Fruit fly (Drosophila melanogaster): ENCODE data around the gene CG8176.
A peak's percentile ranks its signal among the peaks of the same experiment; 100 is the strongest.

Gene CG8176

DNA sequence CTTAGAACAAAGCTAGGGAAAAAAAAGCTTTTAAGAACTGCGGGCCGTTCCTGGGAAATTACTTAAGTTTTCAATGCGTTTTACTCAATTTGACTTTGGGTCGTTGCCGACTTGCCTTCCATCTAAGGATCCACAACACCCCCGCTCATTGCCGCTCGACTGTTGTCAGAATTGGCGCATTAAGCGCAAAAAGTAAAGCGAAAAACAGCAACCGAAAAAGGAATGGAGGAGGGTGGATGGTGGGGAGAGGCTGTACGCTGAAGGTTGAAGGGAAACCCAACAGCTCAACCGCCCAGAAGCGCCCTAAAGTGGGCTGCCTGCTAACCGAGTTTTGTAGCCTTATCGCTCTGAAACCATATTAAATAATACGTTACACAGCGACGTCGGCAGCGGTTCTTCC lies 28.2 kb upstream of the CG8176 start:
- TF ChIP-seq Dfd (GFP tag; optimal IDR thresholded peaks at IDR 0.05) (no peak), sage (GFP tag; optimal IDR thresholded peaks at IDR 0.05) (no peak), HLH106 (tag; optimal IDR thresholded peaks at IDR 0.05) (no peak), dsf (GFP tag; optimal IDR thresholded peaks at IDR 0.05; ENCODE audit: borderline replicate concordance) (no peak), usp (GFP tag; optimal IDR thresholded peaks at IDR 0.05) (no peak), jim (GFP tag; optimal IDR thresholded peaks at IDR 0.05) (no peak), Sp1 (GFP tag; optimal IDR thresholded peaks at IDR 0.05) (no peak), Hnf4 (GFP tag; optimal IDR thresholded peaks at IDR 0.05) (no peak), dl (GFP tag; optimal IDR thresholded peaks at IDR 0.05; ENCODE audit: insufficient read depth in 1 of 2, partially characterized antibody in 2 of 2) (no peak), Vsx2 (GFP tag; optimal IDR thresholded peaks at IDR 0.05; ENCODE audit: partially characterized antibody) (no peak), fru (GFP tag; optimal IDR thresholded peaks at IDR 0.05) (no peak), woc (GFP tag; optimal IDR thresholded peaks at IDR 0.05) (no peak), Mio (GFP tag; optimal IDR thresholded peaks at IDR 0.05) (no peak), ey (GFP tag; optimal IDR thresholded peaks at IDR 0.05) (no peak)

DNA sequence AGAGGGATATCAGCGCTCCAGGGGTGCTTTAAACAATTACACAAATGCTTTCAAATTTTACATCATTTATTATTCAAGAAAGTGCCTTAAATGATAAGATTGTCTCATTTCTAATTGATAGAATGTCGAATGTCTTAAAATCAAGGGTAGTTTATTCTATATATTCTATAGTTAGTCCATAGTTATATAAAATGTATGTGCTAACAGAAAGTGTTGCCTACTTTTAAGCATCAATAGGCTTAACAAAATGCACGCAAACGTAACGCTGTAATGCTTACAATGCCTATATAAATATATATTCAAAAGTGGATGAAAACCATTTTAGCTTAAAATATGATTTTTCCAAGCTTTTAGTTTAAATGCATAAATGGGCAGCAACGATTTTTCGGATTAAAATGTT lies 27.8 kb upstream of the CG8176 start:
- TF ChIP-seq CrebA (GFP tag; optimal IDR thresholded peaks at IDR 0.05; ENCODE audit: borderline replicate concordance), result no peak
- peak; percentile 1 for TF ChIP-seq tai (GFP tag; optimal IDR thresholded peaks at IDR 0.05)
- TF ChIP-seq N (GFP tag; optimal IDR thresholded peaks at IDR 0.05), result no peak
- no peak for TF ChIP-seq Hr83 (GFP tag; optimal IDR thresholded peaks at IDR 0.05; ENCODE audit: poor library complexity, severe bottlenecking)
- no peak for TF ChIP-seq Dfd (GFP tag; optimal IDR thresholded peaks at IDR 0.05)
- TF ChIP-seq h (GFP tag; optimal IDR thresholded peaks at IDR 0.05), result no peak
- no peak for TF ChIP-seq GATAd (GFP tag; optimal IDR thresholded peaks at IDR 0.05)
- no peak for TF ChIP-seq fru (GFP tag; optimal IDR thresholded peaks at IDR 0.05)
- TF ChIP-seq dmrt93B (GFP tag; optimal IDR thresholded peaks at IDR 0.05), result no peak

DNA sequence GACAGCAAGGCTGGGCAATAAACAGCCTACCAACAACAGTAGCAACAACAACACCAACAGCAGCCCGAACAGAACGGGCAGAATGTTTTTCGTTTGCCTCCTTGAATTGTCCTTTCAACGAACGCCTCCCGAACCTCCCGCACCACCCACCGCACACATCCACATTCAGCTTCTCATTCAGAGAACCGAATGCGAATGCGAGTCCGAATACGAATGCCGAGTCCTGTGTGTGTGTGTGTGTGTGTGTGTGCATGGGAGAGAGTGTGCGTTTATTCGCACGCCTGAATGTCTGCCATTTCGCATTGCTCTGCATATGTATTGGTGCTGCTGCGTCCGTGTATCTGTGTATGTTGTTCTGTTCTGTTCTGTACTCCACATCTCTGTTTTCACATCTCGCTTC lies 27.3 kb upstream of the CG8176 start:
- peak; percentile 86 for TF ChIP-seq Dfd (GFP tag; optimal IDR thresholded peaks at IDR 0.05)
- no peak for TF ChIP-seq tai (GFP tag; optimal IDR thresholded peaks at IDR 0.05)

DNA sequence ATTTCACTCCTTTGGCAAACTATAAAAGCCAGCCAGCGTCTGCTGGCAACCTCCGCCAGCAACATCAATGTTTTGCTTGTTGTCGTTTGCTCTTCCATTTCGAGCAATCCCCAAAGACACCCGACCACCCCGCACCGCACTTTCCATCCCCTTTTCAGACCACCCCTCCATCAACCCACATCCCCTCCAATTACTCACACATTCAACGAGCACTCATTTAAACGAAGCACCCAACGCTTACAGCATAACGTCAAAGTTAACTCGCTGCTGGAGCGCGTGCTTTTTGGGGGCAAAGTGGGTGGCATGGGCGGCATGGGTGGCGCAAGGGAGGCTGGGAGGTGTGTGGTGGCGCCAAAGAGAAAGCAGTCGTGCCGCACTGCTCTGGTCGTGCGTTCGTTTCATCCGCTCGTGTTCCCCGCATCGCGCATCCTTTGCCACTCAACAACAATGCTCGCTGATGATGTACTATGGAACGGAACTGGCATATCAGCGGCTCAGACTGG lies 24.7 kb upstream of the CG8176 start:
- TF ChIP-seq rgr (GFP tag; optimal IDR thresholded peaks at IDR 0.05) (no peak), sage (GFP tag; optimal IDR thresholded peaks at IDR 0.05) (no peak), HLH106 (tag; optimal IDR thresholded peaks at IDR 0.05) (no peak), sv (GFP tag; optimal IDR thresholded peaks at IDR 0.05) (no peak), dmrt93B (GFP tag; optimal IDR thresholded peaks at IDR 0.05) (no peak), lola (GFP tag; optimal IDR thresholded peaks at IDR 0.05) (no peak), brk (GFP tag; optimal IDR thresholded peaks at IDR 0.05) (no peak), dsf (GFP tag; optimal IDR thresholded peaks at IDR 0.05; ENCODE audit: borderline replicate concordance) (no peak), CG9705 (GFP tag; optimal IDR thresholded peaks at IDR 0.05) (no peak), ey (GFP tag; optimal IDR thresholded peaks at IDR 0.05) (no peak), Vsx2 (GFP tag; optimal IDR thresholded peaks at IDR 0.05; ENCODE audit: partially characterized antibody) (no peak), OdsH (GFP tag; optimal IDR thresholded peaks at IDR 0.05) (no peak)

DNA sequence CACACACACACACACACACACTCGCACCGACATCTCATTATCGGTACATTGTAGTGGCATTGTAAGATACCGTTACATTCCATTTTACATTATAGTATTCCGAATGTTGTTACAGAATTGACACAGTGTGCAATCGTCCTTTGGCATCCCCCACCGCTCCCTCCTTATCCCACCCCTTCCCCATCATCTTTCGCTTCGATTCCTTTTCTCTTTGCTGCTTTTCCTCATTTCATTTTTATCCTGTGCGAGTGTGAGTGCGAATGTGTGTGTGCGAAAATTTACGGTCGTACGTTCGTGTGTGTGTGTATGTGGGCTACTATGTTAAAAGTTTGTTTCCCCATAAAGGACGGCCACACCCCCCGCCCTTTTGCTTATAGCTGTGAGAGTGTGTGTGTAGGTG lies 23.7 kb upstream of the CG8176 start:
- TF ChIP-seq Hr78 (GFP tag; optimal IDR thresholded peaks at IDR 0.05) (no peak), jim (GFP tag; optimal IDR thresholded peaks at IDR 0.05) (no peak), Dif (GFP tag; optimal IDR thresholded peaks at IDR 0.05; ENCODE audit: partially characterized antibody) (no peak)
